Worm (Caenorhabditis elegans) whole organism, midembryonic: Measurements from ENCODE around the gene flwr-1.

Experiments
- cog-1 ChIP-seq: sonication (generic microtip); optimal IDR thresholded peaks from 2 replicates; lab custom pipeline; 2016; ENCODE audit warnings: missing genetic modification characterization, missing compliant biosample characterization
- flt-1 ChIP-seq: fragments of 200-800 bp; sonication (Bioruptor generic); IDR thresholded peaks from 2 replicates; pipeline ENCODE4 v1.3.6; 2022; ENCODE audit warnings: missing genetic modification characterization, missing compliant biosample characterization
- ztf-29 ChIP-seq: fragments of 200-800 bp; sonication (Bioruptor generic); IDR thresholded peaks from 2 replicates; pipeline ENCODE4 v1.3.6; 2022; ENCODE audit warnings: missing genetic modification reagents, missing genetic modification characterization, missing compliant biosample characterization

ce11 chrX:14920880-14921279 is 49.2 kb downstream of the flwr-1 start:
- TF ChIP-seq flt-1 = no peak
- no peak for TF ChIP-seq ztf-29 (GFP tag; lab: Robert Waterston, UW)
- no peak for TF ChIP-seq cog-1 (tag; lab: Kevin White, UChicago)
